Worm (Caenorhabditis elegans) whole organism, mixed stage, embryonic: ENCODE measurements around the gene K04C2.5.

Source experiments
- M03D4.4 ChIP-seq: sonication (generic microtip); optimal IDR thresholded peaks from 2 replicates; lab custom pipeline; 2017; ENCODE audit warnings: mild to moderate bottlenecking, missing genetic modification characterization, missing compliant biosample characterization
- bed-3 ChIP-seq: fragments of 200-800 bp; sonication (Bioruptor generic); optimal IDR thresholded peaks from 3 replicates; lab custom pipeline; 2018; ENCODE audit warnings: mild to moderate bottlenecking, missing genetic modification characterization, moderate library complexity, missing compliant biosample characterization
- ceh-39 ChIP-seq: fragments of 150-350 bp; optimal IDR thresholded peaks from 2 replicates; lab custom pipeline; 2014; ENCODE audit warnings: missing biosample characterization, missing genetic modification characterization
- ceh-43 ChIP-seq: fragments of 200-800 bp; sonication (Bioruptor generic); optimal IDR thresholded peaks from 2 replicates; lab custom pipeline; 2018; ENCODE audit warnings: mild to moderate bottlenecking, missing genetic modification characterization, moderate library complexity, missing compliant biosample characterization
- ceh-83 ChIP-seq: fragments of 200-800 bp; sonication (Bioruptor generic); optimal IDR thresholded peaks from 2 replicates; lab custom pipeline; 2018; ENCODE audit warnings: mild to moderate bottlenecking, missing genetic modification characterization, missing compliant biosample characterization
- cnd-1 ChIP-seq: fragments of 200-800 bp; sonication (Bioruptor generic); optimal IDR thresholded peaks from 2 replicates; lab custom pipeline; 2018; ENCODE audit warnings: mild to moderate bottlenecking, missing genetic modification characterization, missing compliant biosample characterization
- drap-1 ChIP-seq: fragments of 200-800 bp; sonication (Bioruptor generic); optimal IDR thresholded peaks from 3 replicates; lab custom pipeline; 2018; ENCODE audit warnings: mild to moderate bottlenecking, missing genetic modification characterization, missing compliant biosample characterization
- elt-1 ChIP-seq: sonication (generic microtip); optimal IDR thresholded peaks from 2 replicates; lab custom pipeline; 2017; ENCODE audit warnings: missing genetic modification characterization, mild to moderate bottlenecking, missing compliant biosample characterization, antibody characterized with exemption, moderate library complexity, borderline replicate concordance; ENCODE audit not compliant: insufficient read depth
- elt-3 ChIP-seq: fragments of 150-350 bp; optimal IDR thresholded peaks from 2 replicates; lab custom pipeline; 2014; ENCODE audit warnings: missing biosample characterization, missing genetic modification characterization
- flh-1 ChIP-seq: fragments of 200-800 bp; sonication (Bioruptor generic); optimal IDR thresholded peaks from 2 replicates; lab custom pipeline; 2018; ENCODE audit warnings: mild to moderate bottlenecking, missing genetic modification characterization, moderate library complexity, missing compliant biosample characterization
- ham-2 ChIP-seq: fragments of 200-800 bp; sonication (Bioruptor generic); optimal IDR thresholded peaks from 2 replicates; lab custom pipeline; 2018; ENCODE audit warnings: mild to moderate bottlenecking, missing genetic modification characterization, missing compliant biosample characterization
- hlh-1 ChIP-seq: fragments of 150-350 bp; optimal IDR thresholded peaks from 2 replicates; lab custom pipeline; 2014; ENCODE audit warnings: missing biosample characterization, missing genetic modification reagents, missing genetic modification characterization
- lin-13 ChIP-seq: fragments of 150-350 bp; optimal IDR thresholded peaks from 2 replicates; lab custom pipeline; 2014; ENCODE audit warnings: missing biosample characterization, missing genetic modification characterization
- lin-32 ChIP-seq: fragments of 200-800 bp; sonication (Bioruptor generic); optimal IDR thresholded peaks from 2 replicates; lab custom pipeline; 2018; ENCODE audit warnings: mild to moderate bottlenecking, missing genetic modification characterization, missing compliant biosample characterization
- mep-1 ChIP-seq: fragments of 150-350 bp; optimal IDR thresholded peaks from 2 replicates; lab custom pipeline; 2017; ENCODE audit warnings: missing biosample characterization, missing genetic modification reagents, missing genetic modification characterization, inconsistent platforms
- mls-2 ChIP-seq: sonication (generic microtip); optimal IDR thresholded peaks from 2 replicates; lab custom pipeline; 2016; ENCODE audit warnings: mild to moderate bottlenecking, missing genetic modification characterization, moderate library complexity, missing compliant biosample characterization
- nhr-12 ChIP-seq: fragments of 150-350 bp; optimal IDR thresholded peaks from 2 replicates; lab custom pipeline; 2014; ENCODE audit warnings: missing biosample characterization, missing genetic modification characterization
- nhr-2 ChIP-seq: fragments of 150-350 bp; optimal IDR thresholded peaks from 2 replicates; lab custom pipeline; 2014; ENCODE audit warnings: missing biosample characterization, missing genetic modification characterization
- nhr-237 ChIP-seq: fragments of 150-350 bp; optimal IDR thresholded peaks from 2 replicates; lab custom pipeline; 2014; ENCODE audit warnings: missing biosample characterization, missing genetic modification characterization
- nhr-28 ChIP-seq: fragments of 150-350 bp; optimal IDR thresholded peaks from 2 replicates; lab custom pipeline; 2014; ENCODE audit warnings: missing biosample characterization, missing genetic modification characterization
- nhr-76 ChIP-seq: sonication (generic microtip); optimal IDR thresholded peaks from 2 replicates; lab custom pipeline; 2017; ENCODE audit warnings: missing biosample characterization, missing genetic modification characterization
- sem-2 ChIP-seq: fragments of 200-800 bp; sonication (Bioruptor generic); optimal IDR thresholded peaks from 2 replicates; lab custom pipeline; 2018; ENCODE audit warnings: mild to moderate bottlenecking, missing genetic modification characterization, missing compliant biosample characterization
- snpc-4 ChIP-seq: fragments of 150-350 bp; optimal IDR thresholded peaks from 2 replicates; lab custom pipeline; 2014; ENCODE audit warnings: missing biosample characterization, missing genetic modification characterization
- tbx-8 ChIP-seq: fragments of 200-800 bp; sonication (Bioruptor generic); optimal IDR thresholded peaks from 2 replicates; lab custom pipeline; 2018; ENCODE audit warnings: mild to moderate bottlenecking, missing genetic modification characterization, moderate library complexity, missing compliant biosample characterization
- unc-39 ChIP-seq: fragments of 150-350 bp; optimal IDR thresholded peaks from 2 replicates; lab custom pipeline; 2014; ENCODE audit warnings: missing biosample characterization, missing genetic modification characterization
- unc-62 ChIP-seq: fragments of 150-350 bp; optimal IDR thresholded peaks from 2 replicates; lab custom pipeline; 2014; ENCODE audit warnings: missing biosample characterization, missing genetic modification reagents, missing genetic modification characterization
- zip-8 ChIP-seq: fragments of 150-350 bp; optimal IDR thresholded peaks from 2 replicates; lab custom pipeline; 2014; ENCODE audit warnings: missing biosample characterization, missing genetic modification characterization

K04C2.5 gene

DNA sequence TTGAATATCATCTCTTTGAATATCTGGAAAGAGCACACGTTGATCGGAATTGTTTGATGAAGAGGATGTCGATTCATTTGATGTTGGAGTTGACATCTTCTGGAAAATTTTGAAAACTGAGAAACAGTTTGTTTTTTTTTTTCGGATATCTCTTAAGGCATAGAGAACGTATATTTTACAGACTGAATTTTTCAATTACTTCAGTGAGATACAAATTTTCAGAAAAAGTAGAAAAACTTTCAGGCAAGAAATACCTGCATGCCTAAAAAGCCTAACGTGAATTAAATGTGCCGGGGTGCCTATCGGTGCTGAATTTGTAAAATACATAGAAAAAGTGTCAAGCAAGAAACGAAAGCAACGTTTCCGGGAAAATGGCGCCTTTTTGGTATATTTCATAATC is 34.8 kb downstream of the K04C2.5 start, which contains the start of gene zak-1:
Gene zak-1 (minus strand): TSS at position 101 of the 400 bp plus-strand sequence.
- TF ChIP-seq nhr-2 (tag; lab: Kevin White, UChicago) (no peak), lin-32 (GFP tag; lab: Kevin White, UChicago) (no peak), ceh-39 (tag; lab: Kevin White, UChicago) (no peak), cnd-1 (no peak), bed-3 (GFP tag; lab: Kevin White, UChicago) (no peak), ceh-83 (no peak), lin-13 (tag; lab: Kevin White, UChicago) (no peak)

DNA sequence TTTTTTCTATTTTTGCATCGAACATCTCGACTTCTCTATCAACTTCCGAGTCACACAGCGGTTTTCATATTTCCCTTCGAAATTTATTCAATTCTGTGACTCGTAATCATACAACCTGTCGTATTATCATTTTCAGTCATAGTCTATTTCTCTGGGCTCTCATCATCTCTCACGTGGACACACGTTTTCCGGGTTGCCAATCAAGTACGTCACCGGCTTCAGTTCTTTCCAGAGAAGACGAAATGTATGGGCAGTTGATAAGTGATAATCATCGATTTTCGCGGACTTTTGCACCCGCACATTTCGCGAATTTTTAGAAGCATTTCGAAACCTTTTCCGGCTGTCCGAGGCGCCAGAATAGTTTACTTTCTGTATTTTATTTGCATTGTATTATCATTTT is 41.2 kb downstream of the K04C2.5 start, which contains the start of gene srv-1:
Gene srv-1 (plus strand): TSS at position 131 of the 400 bp plus-strand sequence.
- TF ChIP-seq ceh-83, result no peak
- no peak for TF ChIP-seq hlh-1
- TF ChIP-seq snpc-4, result no peak
- TF ChIP-seq elt-3 (tag; lab: Kevin White, UChicago), result no peak
- no peak for TF ChIP-seq tbx-8
- TF ChIP-seq bed-3 (GFP tag; lab: Kevin White, UChicago), result no peak
- no peak for TF ChIP-seq nhr-12 (tag; lab: Kevin White, UChicago)
- TF ChIP-seq nhr-76 (tag; lab: Kevin White, UChicago), result no peak
- TF ChIP-seq nhr-2 (tag; lab: Kevin White, UChicago), result no peak
- no peak for TF ChIP-seq cnd-1
- TF ChIP-seq unc-62, result no peak
- no peak for TF ChIP-seq lin-32 (GFP tag; lab: Kevin White, UChicago)
- no peak for TF ChIP-seq M03D4.4
- TF ChIP-seq nhr-28 (tag; lab: Kevin White, UChicago), result no peak
- no peak for TF ChIP-seq ceh-39 (tag; lab: Kevin White, UChicago)
- TF ChIP-seq sem-2 (GFP tag; lab: Kevin White, UChicago), result no peak
- no peak for TF ChIP-seq mls-2
- TF ChIP-seq elt-1, result no peak
- no peak for TF ChIP-seq nhr-237 (tag; lab: Kevin White, UChicago)

DNA sequence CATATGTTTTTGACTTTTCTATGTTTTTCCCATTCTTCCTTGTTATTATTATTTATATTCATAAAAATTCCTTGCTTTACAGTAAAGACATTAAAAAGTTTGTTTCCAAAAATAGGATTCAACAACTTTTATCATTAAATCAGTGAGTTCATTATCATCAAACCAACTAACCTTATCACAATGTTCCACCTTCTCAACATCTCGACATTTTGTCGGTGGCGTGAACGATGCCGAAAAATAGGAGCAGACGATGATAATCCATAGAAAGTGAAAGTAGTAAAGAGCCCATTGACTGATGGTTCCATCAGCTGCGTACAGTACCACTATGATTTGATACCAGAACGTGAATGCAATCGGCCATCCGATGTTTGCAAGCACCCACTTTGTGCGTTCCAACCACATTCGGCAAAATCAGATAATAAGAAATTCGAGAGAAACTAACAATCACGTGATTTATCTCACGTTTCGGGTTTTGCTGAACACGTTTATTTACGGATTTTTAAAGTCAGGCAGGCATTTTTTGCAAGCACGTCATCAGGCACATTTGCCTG is 42.7 kb downstream of the K04C2.5 start, which contains the start of gene dhhc-5:
Gene dhhc-5 (minus strand): TSS at position 406 of the 551 bp plus-strand sequence.
- TF ChIP-seq hlh-1 (no peak), elt-1 (no peak), nhr-28 (tag; lab: Kevin White, UChicago) (no peak), M03D4.4 (no peak), drap-1 (GFP tag; lab: Kevin White, UChicago) (no peak), unc-39 (tag; lab: Kevin White, UChicago) (no peak), unc-62 (no peak), lin-32 (GFP tag; lab: Kevin White, UChicago) (no peak), lin-13 (tag; lab: Kevin White, UChicago) (no peak), flh-1 (GFP tag; lab: Kevin White, UChicago) (no peak), ceh-43 (GFP tag; lab: Kevin White, UChicago) (no peak), mep-1 (tag; lab: Kevin White, UChicago) (no peak), snpc-4 (no peak), zip-8 (tag; lab: Kevin White, UChicago) (no peak), nhr-2 (tag; lab: Kevin White, UChicago) (no peak), sem-2 (GFP tag; lab: Kevin White, UChicago) (no peak), ceh-83 (no peak), bed-3 (GFP tag; lab: Kevin White, UChicago) (no peak), ham-2 (no peak), mls-2 (no peak)
- TF ChIP-seq, all 35 proteins: peak for 0
